Worm (Caenorhabditis elegans): ENCODE measurements around the gene F40H3.2.

DNA sequence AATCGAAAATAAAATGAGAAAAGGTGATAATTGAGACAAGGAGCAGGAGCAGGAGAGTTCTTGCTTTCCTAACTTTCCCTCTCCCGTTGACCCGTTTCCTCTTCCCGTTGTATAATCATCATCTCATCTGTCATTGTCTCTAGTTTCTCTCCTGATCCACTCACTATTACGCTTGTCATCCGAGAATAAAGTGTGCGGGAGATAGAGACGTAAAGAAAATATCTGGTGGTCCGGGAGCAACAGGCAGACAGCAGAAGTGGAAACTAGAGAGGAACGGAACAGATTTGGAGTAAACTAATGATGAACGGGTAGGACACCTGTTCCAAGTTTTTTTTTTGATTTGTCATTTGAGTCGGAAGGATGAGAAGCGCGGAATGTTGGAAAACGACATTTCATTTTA is 3.2 kb upstream of the F40H3.2 start:
- TF ChIP-seq elt-2 (tag; optimal IDR thresholded peaks at IDR 0.05): no peak
- peak; percentile 96 for TF ChIP-seq unc-55 (GFP tag; optimal IDR thresholded peaks at IDR 0.05)
- no peak for TF ChIP-seq ceh-19 (GFP tag; optimal IDR thresholded peaks at IDR 0.05)
- no peak for TF ChIP-seq ama-1 (optimal IDR thresholded peaks at IDR 0.05)
- no peak for TF ChIP-seq Y22D7AL.16 (tag; optimal IDR thresholded peaks at IDR 0.05)
- TF ChIP-seq pha-4 (tag; optimal IDR thresholded peaks at IDR 0.05): no peak
- no peak for TF ChIP-seq pat-9 (tag; optimal IDR thresholded peaks at IDR 0.05)

All from whole organism, late embryonic.